Worm (Caenorhabditis elegans): ENCODE results near the gene T04F8.3.
A peak's percentile ranks its signal among the peaks of the same experiment; 100 is the strongest.

T04F8.3 gene

ce11 chrX:11628580-11628979 lies 29.9 kb upstream of the T04F8.3 start, which contains the start of gene spp-30:
Gene spp-30, minus strand, starts transcription at chrX:11628680.
- TF ChIP-seq sma-3 (GFP tag; optimal IDR thresholded peaks at IDR 0.05) (no peak), nhr-23 (tag; optimal IDR thresholded peaks at IDR 0.05) (no peak), nhr-10 (tag; optimal IDR thresholded peaks at IDR 0.05) (no peak), nhr-25 (tag; optimal IDR thresholded peaks at IDR 0.05) (no peak), F13H6.1 (tag; optimal IDR thresholded peaks at IDR 0.05) (no peak), nhr-11 (tag; optimal IDR thresholded peaks at IDR 0.05) (no peak), unc-55 (GFP tag; optimal IDR thresholded peaks at IDR 0.05) (no peak)

- TF ChIP-seq zag-1 (tag; optimal IDR thresholded peaks at IDR 0.05) (peak; percentile 27), lin-13 (GFP tag; optimal IDR thresholded peaks at IDR 0.05) (no peak)
Measured at ce11 chrX:11630499-11630898, 27.9 kb upstream of the T04F8.3 start.

- TF ChIP-seq ceh-16 (tag; optimal IDR thresholded peaks at IDR 0.05) (no peak), C34F6.9 (tag; optimal IDR thresholded peaks at IDR 0.05) (no peak), lsy-2 (tag; optimal IDR thresholded peaks at IDR 0.05) (no peak), dmd-4 (tag; optimal IDR thresholded peaks at IDR 0.05) (no peak), snpc-4 (tag; optimal IDR thresholded peaks at IDR 0.05) (no peak), nhr-11 (tag; optimal IDR thresholded peaks at IDR 0.05) (no peak)
Measured at ce11 chrX:11632107-11632506, 26.3 kb upstream of the T04F8.3 start, which contains the start of gene sto-6. Gene sto-6, plus strand, starts transcription at chrX:11632407.

ce11 chrX:11633278-11633677 lies 25.2 kb upstream of the T04F8.3 start:
- TF ChIP-seq R02D3.7 (tag; optimal IDR thresholded peaks at IDR 0.05), result no peak
- no peak for TF ChIP-seq lsy-2 (tag; optimal IDR thresholded peaks at IDR 0.05)
- no peak for TF ChIP-seq unc-39 (tag; optimal IDR thresholded peaks at IDR 0.05)
- no peak for TF ChIP-seq fos-1 (tag; optimal IDR thresholded peaks at IDR 0.05)
- no peak for TF ChIP-seq lin-39 (tag; optimal IDR thresholded peaks at IDR 0.05)
- TF ChIP-seq nhr-77 (tag; optimal IDR thresholded peaks at IDR 0.05), result no peak
- TF ChIP-seq Y55F3AM.14 (GFP tag; optimal IDR thresholded peaks at IDR 0.05), result no peak
- no peak for TF ChIP-seq ama-1 (optimal IDR thresholded peaks at IDR 0.05)
- no peak for TF ChIP-seq nhr-11 (tag; optimal IDR thresholded peaks at IDR 0.05)
- no peak for TF ChIP-seq nhr-6 (tag; optimal IDR thresholded peaks at IDR 0.05)
- no peak for TF ChIP-seq ZK546.5 (tag; optimal IDR thresholded peaks at IDR 0.05)
- TF ChIP-seq elt-3 (tag; optimal IDR thresholded peaks at IDR 0.05), result no peak
- no peak for TF ChIP-seq nhr-21 (tag; optimal IDR thresholded peaks at IDR 0.05)
- no peak for TF ChIP-seq nhr-10 (tag; optimal IDR thresholded peaks at IDR 0.05)
- TF ChIP-seq dmd-4 (tag; optimal IDR thresholded peaks at IDR 0.05), result no peak
- no peak for TF ChIP-seq alr-1 (tag; optimal IDR thresholded peaks at IDR 0.05)
- TF ChIP-seq mab-5 (tag; optimal IDR thresholded peaks at IDR 0.05), result no peak
- TF ChIP-seq zag-1 (tag; optimal IDR thresholded peaks at IDR 0.05), result no peak

- TF ChIP-seq nhr-77 (tag; optimal IDR thresholded peaks at IDR 0.05), result no peak
- no peak for TF ChIP-seq zag-1 (tag; optimal IDR thresholded peaks at IDR 0.05)
- TF ChIP-seq ztf-4 (tag; optimal IDR thresholded peaks at IDR 0.05), result no peak
- no peak for TF ChIP-seq peb-1 (tag; optimal IDR thresholded peaks at IDR 0.05)
- no peak for TF ChIP-seq elt-1 (tag; optimal IDR thresholded peaks at IDR 0.05)
- TF ChIP-seq nhr-237 (tag; optimal IDR thresholded peaks at IDR 0.05), result no peak
- TF ChIP-seq ztf-11 (tag; optimal IDR thresholded peaks at IDR 0.05), result no peak
- no peak for TF ChIP-seq fos-1 (tag; optimal IDR thresholded peaks at IDR 0.05)
- no peak for TF ChIP-seq ceh-82 (tag; optimal IDR thresholded peaks at IDR 0.05)
- no peak for TF ChIP-seq nhr-6 (tag; optimal IDR thresholded peaks at IDR 0.05)
- TF ChIP-seq skn-1 (tag; optimal IDR thresholded peaks at IDR 0.05), result no peak
- TF ChIP-seq nhr-129 (tag; optimal IDR thresholded peaks at IDR 0.05), result no peak
- no peak for TF ChIP-seq sem-4 (tag; optimal IDR thresholded peaks at IDR 0.05)
- no peak for TF ChIP-seq sma-3 (GFP tag; optimal IDR thresholded peaks at IDR 0.05)
- no peak for TF ChIP-seq C34F6.9 (tag; optimal IDR thresholded peaks at IDR 0.05)
- no peak for TF ChIP-seq F13H6.1 (tag; optimal IDR thresholded peaks at IDR 0.05)
- TF ChIP-seq ztf-1 (GFP tag; conservative IDR thresholded peaks at IDR 0.05), result no peak
- TF ChIP-seq unc-62 (GFP tag; optimal IDR thresholded peaks at IDR 0.05), result no peak
- no peak for TF ChIP-seq mbf-1 (tag; optimal IDR thresholded peaks at IDR 0.05)
- TF ChIP-seq Y55F3AM.14 (GFP tag; optimal IDR thresholded peaks at IDR 0.05), result no peak
Measured at ce11 chrX:11637721-11638120, 20.7 kb upstream of the T04F8.3 start.
